Worm (Caenorhabditis elegans) whole organism, L4 larva: ENCODE data around the gene mrps-17.

Experiments
- F10B5.3 ChIP-seq: sonication (generic microtip); optimal IDR thresholded peaks from 2 replicates; lab custom pipeline; 2016; ENCODE audit warnings: mild to moderate bottlenecking, missing genetic modification characterization, missing compliant biosample characterization
- F37D6.2 ChIP-seq: sonication (generic microtip); optimal IDR thresholded peaks from 2 replicates; lab custom pipeline; 2016; ENCODE audit warnings: mild to moderate bottlenecking, missing genetic modification characterization, missing compliant biosample characterization
- F44E2.7 ChIP-seq: fragments of 200-800 bp; sonication (Bioruptor generic); IDR thresholded peaks from 2 replicates; pipeline ENCODE4 v2.1.2; 2022; ENCODE audit warnings: missing genetic modification characterization, missing compliant biosample characterization
- R02D3.7 ChIP-seq: fragments of 150-350 bp; sonication (generic microtip); optimal IDR thresholded peaks from 3 replicates; lab custom pipeline; 2014; ENCODE audit warnings: missing biosample characterization, missing genetic modification characterization
- Y48G9A.11 ChIP-seq: fragments of 200-800 bp; sonication (Bioruptor generic); IDR thresholded peaks from 2 replicates; pipeline ENCODE4 v1.3.6; 2022; ENCODE audit warnings: missing genetic modification reagents, missing genetic modification characterization, missing compliant biosample characterization
- Y5F2A.4 ChIP-seq: fragments of 200-800 bp; sonication (Bioruptor generic); optimal IDR thresholded peaks from 2 replicates; lab custom pipeline; 2018; ENCODE audit warnings: mild to moderate bottlenecking, missing genetic modification characterization, missing compliant biosample characterization
- Y75B8A.6 ChIP-seq: fragments of 200-800 bp; sonication (Bioruptor generic); IDR thresholded peaks from 2 replicates; pipeline ENCODE4 v1.3.6; 2022; ENCODE audit warnings: missing genetic modification reagents, missing genetic modification characterization, missing compliant biosample characterization
- aha-1 ChIP-seq: fragments of 150-350 bp; peaks from one replicate; lab custom pipeline; 2014; ENCODE audit warnings: missing biosample characterization, missing genetic modification characterization
- ama-1 ChIP-seq: fragments of 150-350 bp; optimal IDR thresholded peaks from 2 replicates; lab custom pipeline; 2014; ENCODE audit warnings: inconsistent platforms, mixed read lengths
- attf-4 ChIP-seq: sonication (generic microtip); optimal IDR thresholded peaks from 3 replicates; lab custom pipeline; 2017; ENCODE audit warnings: missing biosample characterization, missing genetic modification characterization
- ceh-32 ChIP-seq: sonication (generic microtip); optimal IDR thresholded peaks from 2 replicates; lab custom pipeline; 2016; ENCODE audit warnings: mild to moderate bottlenecking, missing genetic modification characterization, missing compliant biosample characterization; ENCODE audit not compliant: poor library complexity
- ceh-62 ChIP-seq: sonication (generic microtip); optimal IDR thresholded peaks from 2 replicates; lab custom pipeline; 2017; ENCODE audit warnings: missing biosample characterization, missing genetic modification characterization
- ceh-82 ChIP-seq: sonication (generic microtip); optimal IDR thresholded peaks from 2 replicates; lab custom pipeline; 2017; ENCODE audit warnings: missing biosample characterization, missing genetic modification characterization
- daf-12 ChIP-seq: fragments of 150-350 bp; optimal IDR thresholded peaks from 2 replicates; lab custom pipeline; 2014; ENCODE audit warnings: missing biosample characterization, missing genetic modification reagents, missing genetic modification characterization
- daf-19 ChIP-seq: fragments of 200-800 bp; sonication (Bioruptor generic); conservative IDR thresholded peaks from 2 replicates; pipeline ENCODE4 v1.3.6; 2022; ENCODE audit warnings: missing genetic modification characterization, missing compliant biosample characterization
- daf-8 ChIP-seq: fragments of 200-800 bp; sonication (Bioruptor generic); IDR thresholded peaks from 2 replicates; pipeline ENCODE4 v1.3.6; 2022; ENCODE audit warnings: missing genetic modification characterization, missing compliant biosample characterization
- dmd-6 ChIP-seq: fragments of 200-800 bp; sonication (Bioruptor generic); IDR thresholded peaks from 2 replicates; pipeline ENCODE4 v1.3.6; 2022; ENCODE audit warnings: missing genetic modification reagents, missing genetic modification characterization, missing compliant biosample characterization
- dpl-1 ChIP-seq: fragments of 150-350 bp; optimal IDR thresholded peaks from 2 replicates; lab custom pipeline; 2014; ENCODE audit warnings: missing biosample characterization, missing genetic modification reagents, missing genetic modification characterization
- hmg-1.1 ChIP-seq: fragments of 200-800 bp; sonication (Bioruptor generic); IDR thresholded peaks from 2 replicates; pipeline ENCODE4 v1.3.6; 2022; ENCODE audit warnings: missing genetic modification reagents, missing genetic modification characterization, missing compliant biosample characterization
- lin-15B ChIP-seq: fragments of 150-350 bp; sonication (generic microtip); optimal IDR thresholded peaks from 3 replicates; lab custom pipeline; 2014; ENCODE audit warnings: missing biosample characterization, missing genetic modification characterization
- lin-38 ChIP-seq: fragments of 200-800 bp; sonication (Bioruptor generic); IDR thresholded peaks from 2 replicates; pipeline ENCODE4 v1.3.6; 2022; ENCODE audit warnings: missing genetic modification reagents, missing genetic modification characterization, missing compliant biosample characterization
- lir-3 ChIP-seq: sonication (generic microtip); optimal IDR thresholded peaks from 2 replicates; lab custom pipeline; 2016; ENCODE audit warnings: mild to moderate bottlenecking, missing genetic modification characterization, missing compliant biosample characterization
- madf-5 ChIP-seq, 2 experiments: fragments of 200-800 bp; sonication (Bioruptor generic); IDR thresholded peaks; 2 replicates each; pipeline ENCODE4 v1.3.6; 2022; ENCODE audit warnings: missing compliant biosample characterization in 2 of 2, missing genetic modification characterization in 2 of 2
- mdl-1 ChIP-seq, 2 experiments: fragments of 150-350 bp in 1 of 2; sonication (generic microtip) in 1 of 2; optimal IDR thresholded peaks; 2 replicates each; lab custom pipeline; 2014 to 2017; ENCODE audit warnings: missing biosample characterization in 2 of 2, missing genetic modification characterization in 2 of 2
- mdt-29 ChIP-seq: fragments of 200-800 bp; sonication (Bioruptor generic); IDR thresholded peaks from 2 replicates; pipeline ENCODE4 v1.3.6; 2022; ENCODE audit warnings: missing genetic modification reagents, missing genetic modification characterization, missing compliant biosample characterization
- mep-1 ChIP-seq: fragments of 150-350 bp; sonication (generic microtip); optimal IDR thresholded peaks from 3 replicates; lab custom pipeline; 2014; ENCODE audit warnings: missing biosample characterization, missing genetic modification characterization
- nhr-102 ChIP-seq: sonication (generic microtip); optimal IDR thresholded peaks from 2 replicates; lab custom pipeline; 2016; ENCODE audit warnings: mild to moderate bottlenecking, missing genetic modification characterization, moderate library complexity, missing compliant biosample characterization
- nhr-11 ChIP-seq: fragments of 150-350 bp; optimal IDR thresholded peaks from 2 replicates; lab custom pipeline; 2014; ENCODE audit warnings: missing biosample characterization, missing genetic modification characterization
- nhr-237 ChIP-seq: sonication (generic microtip); optimal IDR thresholded peaks from 2 replicates; lab custom pipeline; 2017; ENCODE audit warnings: missing biosample characterization, missing genetic modification characterization
- nhr-41 ChIP-seq: fragments of 200-800 bp; sonication (Bioruptor generic); IDR thresholded peaks from 2 replicates; pipeline ENCODE4 v1.3.6; 2022; ENCODE audit warnings: missing genetic modification reagents, missing genetic modification characterization, missing compliant biosample characterization
- nhr-76 ChIP-seq: fragments of 150-350 bp; optimal IDR thresholded peaks from 2 replicates; lab custom pipeline; 2014; ENCODE audit warnings: missing biosample characterization, missing genetic modification characterization
- php-3 ChIP-seq: fragments of 200-800 bp; sonication (Bioruptor generic); IDR thresholded peaks from 2 replicates; pipeline ENCODE4 v1.3.6; 2022; ENCODE audit warnings: missing genetic modification reagents, missing genetic modification characterization, missing compliant biosample characterization
- set-16 ChIP-seq: fragments of 200-800 bp; sonication (Bioruptor generic); IDR thresholded peaks from 2 replicates; pipeline ENCODE4 v1.3.6; 2022; ENCODE audit warnings: missing genetic modification reagents, missing genetic modification characterization, missing compliant biosample characterization
- snpc-4 ChIP-seq: fragments of 150-350 bp; optimal IDR thresholded peaks from 2 replicates; lab custom pipeline; 2014; ENCODE audit warnings: missing biosample characterization, missing genetic modification characterization
- unc-130 ChIP-seq: sonication (generic microtip); optimal IDR thresholded peaks from 2 replicates; lab custom pipeline; 2016; ENCODE audit warnings: missing genetic modification reagents, missing genetic modification characterization, missing compliant biosample characterization
- unc-39 ChIP-seq: sonication (generic microtip); optimal IDR thresholded peaks from 2 replicates; lab custom pipeline; 2017; ENCODE audit warnings: missing biosample characterization, missing genetic modification characterization
- unc-62 ChIP-seq, 3 experiments: fragments of 150-350 bp in 1 of 3; sonication (generic microtip); optimal IDR thresholded peaks in 2 of 3; peaks in 1 of 3; 1 replicate in 1 of 3; 2 replicates in 2 of 3; lab custom pipeline; 2014 to 2017; ENCODE audit warnings: missing biosample characterization in 3 of 3, missing genetic modification characterization in 3 of 3, missing genetic modification reagents in 3 of 3, missing genotype in 1 of 3
- zfp-2 ChIP-seq: sonication (generic microtip); optimal IDR thresholded peaks from 2 replicates; lab custom pipeline; 2016; ENCODE audit warnings: mild to moderate bottlenecking, missing genetic modification characterization, missing compliant biosample characterization
- zfp-3 ChIP-seq: fragments of 200-800 bp; sonication (Bioruptor generic); conservative IDR thresholded peaks from 2 replicates; pipeline ENCODE4 v1.3.6; 2022; ENCODE audit warnings: missing genetic modification reagents, missing genetic modification characterization, missing compliant biosample characterization
- zip-2 ChIP-seq: fragments of 150-350 bp; optimal IDR thresholded peaks from 2 replicates; lab custom pipeline; 2014; ENCODE audit warnings: missing biosample characterization, missing genetic modification characterization

The mrps-17 gene

ce11 chrIII:6431766-6432228, at the start of gene mrps-17, which contains the start of gene txdc-9 (continued):
- TF ChIP-seq mdt-29 (GFP tag; lab: Robert Waterston, UW) = no peak
- no peak for TF ChIP-seq madf-5 (GFP tag; IDR thresholded peaks at IDR 0.05; lab: Robert Waterston, UW)
- no peak for TF ChIP-seq unc-130
- no peak for TF ChIP-seq snpc-4 (tag; lab: Kevin White, UChicago)
- TF ChIP-seq F10B5.3 (tag; lab: Kevin White, UChicago) = no peak
- no peak for TF ChIP-seq ceh-62 (tag; lab: Kevin White, UChicago)
- no peak for TF ChIP-seq php-3
- TF ChIP-seq unc-39 (tag; lab: Kevin White, UChicago) = no peak
- no peak for TF ChIP-seq Y48G9A.11 (GFP tag; lab: Robert Waterston, UW)
- no peak for TF ChIP-seq mep-1
- peak; percentile 75 for TF ChIP-seq dpl-1 (GFP tag; lab: Kevin White, UChicago)
- TF ChIP-seq lin-15B = no peak
- TF ChIP-seq R02D3.7 = no peak
- TF ChIP-seq zip-2 = no peak
- TF ChIP-seq daf-19 (GFP tag; lab: Robert Waterston, UW) = no peak
- TF ChIP-seq lin-38 (GFP tag; lab: Robert Waterston, UW) = peak; percentile 93
- TF ChIP-seq ama-1 (lab: Kevin White, UChicago) = no peak
- no peak for TF ChIP-seq daf-12 (tag; lab: Kevin White, UChicago)
- no peak for TF ChIP-seq ceh-82
- TF ChIP-seq nhr-76 (tag; lab: Kevin White, UChicago) = no peak
- TF ChIP-seq F37D6.2 = peak; percentile 21

ce11 chrIII:6479439-6479838, 47.8 kb upstream of the mrps-17 start:
- peak; percentile 93 for TF ChIP-seq aha-1
- TF ChIP-seq dmd-6 (GFP tag; lab: Robert Waterston, UW) = no peak
- TF ChIP-seq ceh-32 (tag; lab: Kevin White, UChicago) = no peak
- no peak for TF ChIP-seq nhr-41 (GFP tag; lab: Robert Waterston, UW)
- no peak for TF ChIP-seq lir-3 (tag; lab: Kevin White, UChicago)
- no peak for TF ChIP-seq set-16 (GFP tag; lab: Robert Waterston, UW)

ce11 chrIII:6478256-6479004, 46.8 kb upstream of the mrps-17 start, which contains the start of gene zip-8:
Gene zip-8, plus strand, starts transcription at chrIII:6478955.
- TF ChIP-seq F37D6.2 (no peak), F10B5.3 (tag; lab: Kevin White, UChicago) (no peak), attf-4 (tag; lab: Kevin White, UChicago) (no peak), daf-8 (GFP tag; lab: Robert Waterston, UW) (no peak), zfp-2 (no peak), nhr-237 (no peak), daf-19 (GFP tag; lab: Robert Waterston, UW) (no peak), hmg-1.1 (GFP tag; lab: Robert Waterston, UW) (no peak), nhr-102 (tag; lab: Kevin White, UChicago) (no peak), zfp-3 (GFP tag; lab: Robert Waterston, UW) (no peak), aha-1 (peak; percentile 71), set-16 (GFP tag; lab: Robert Waterston, UW) (peak; percentile 66), nhr-76 (tag; lab: Kevin White, UChicago) (no peak), F44E2.7 (GFP tag; lab: Robert Waterston, UW) (no peak)

- TF ChIP-seq mdl-1 (tag; optimal IDR thresholded peaks at IDR 0.05; lab: Kevin White, UChicago) (no peak), Y75B8A.6 (no peak), lir-3 (tag; lab: Kevin White, UChicago) (no peak), ceh-82 (no peak), Y5F2A.4 (GFP tag; lab: Kevin White, UChicago) (no peak), nhr-11 (tag; lab: Kevin White, UChicago) (no peak), Y48G9A.11 (GFP tag; lab: Robert Waterston, UW) (no peak), unc-62 (GFP tag; optimal IDR thresholded peaks at IDR 0.05 in 1 of 2; lab: Kevin White, UChicago) (no peak), unc-62 (tag; optimal IDR thresholded peaks at IDR 0.05; lab: Kevin White, UChicago) (no peak), dmd-6 (GFP tag; lab: Robert Waterston, UW) (no peak)
- TF ChIP-seq, all 104 proteins: peak for 0
Observed at ce11 chrIII:6476380-6476779, 44.8 kb upstream of the mrps-17 start.
